Worm (Caenorhabditis elegans) whole organism, L4 larva: ENCODE data around the gene lpr-3.
A peak's percentile ranks its signal among the peaks of the same experiment; 100 is the strongest.

Source experiments
- F44E2.7 ChIP-seq: fragments of 200-800 bp; sonication (Bioruptor generic); IDR thresholded peaks from 2 replicates; pipeline ENCODE4 v2.1.2; 2022; ENCODE audit warnings: missing genetic modification characterization, missing compliant biosample characterization
- T20F7.1 ChIP-seq: fragments of 200-800 bp; sonication (Bioruptor generic); optimal IDR thresholded peaks from 2 replicates; lab custom pipeline; 2018; ENCODE audit warnings: mild to moderate bottlenecking, missing genetic modification characterization, missing compliant biosample characterization
- Y105C5A.15 ChIP-seq: fragments of 200-800 bp; sonication (Bioruptor generic); IDR thresholded peaks from 2 replicates; pipeline ENCODE4 v1.3.6; 2022; ENCODE audit warnings: missing genetic modification characterization, missing compliant biosample characterization
- ceh-20 ChIP-seq: fragments of 200-800 bp; sonication (Bioruptor generic); IDR thresholded peaks from 2 replicates; pipeline ENCODE4 v1.3.6; 2022; ENCODE audit warnings: missing genetic modification reagents, missing genetic modification characterization, missing compliant biosample characterization
- ceh-28 ChIP-seq: fragments of 150-350 bp; optimal IDR thresholded peaks from 2 replicates; lab custom pipeline; 2014; ENCODE audit warnings: missing biosample characterization, missing genetic modification reagents, missing genetic modification characterization
- ceh-32 ChIP-seq: sonication (generic microtip); optimal IDR thresholded peaks from 2 replicates; lab custom pipeline; 2016; ENCODE audit warnings: mild to moderate bottlenecking, missing genetic modification characterization, missing compliant biosample characterization; ENCODE audit not compliant: poor library complexity
- ces-1 ChIP-seq: fragments of 150-350 bp; sonication (generic microtip); optimal IDR thresholded peaks from 4 replicates; lab custom pipeline; 2014; ENCODE audit warnings: missing biosample characterization, missing genetic modification reagents, missing genetic modification characterization
- ctbp-1 ChIP-seq: fragments of 200-800 bp; sonication (Bioruptor generic); IDR thresholded peaks from 2 replicates; pipeline ENCODE4 v1.3.6; 2022; ENCODE audit warnings: missing genetic modification reagents, missing genetic modification characterization, missing compliant biosample characterization
- dpl-1 ChIP-seq: fragments of 150-350 bp; optimal IDR thresholded peaks from 2 replicates; lab custom pipeline; 2014; ENCODE audit warnings: missing biosample characterization, missing genetic modification reagents, missing genetic modification characterization
- duxl-1 ChIP-seq: sonication (generic microtip); optimal IDR thresholded peaks from 2 replicates; lab custom pipeline; 2016; ENCODE audit warnings: mild to moderate bottlenecking, missing genetic modification characterization, moderate library complexity, missing compliant biosample characterization; ENCODE audit not compliant: poor library complexity
- dve-1 ChIP-seq: sonication (generic microtip); optimal IDR thresholded peaks from 2 replicates; lab custom pipeline; 2017; ENCODE audit warnings: antibody characterized with exemption, mild to moderate bottlenecking, missing genetic modification characterization, missing compliant biosample characterization; ENCODE audit not compliant: insufficient read depth
- egl-43 ChIP-seq: fragments of 200-800 bp; sonication (Bioruptor generic); IDR thresholded peaks from 2 replicates; pipeline ENCODE4 v1.3.6; 2022; ENCODE audit warnings: missing genetic modification reagents, missing genetic modification characterization, missing compliant biosample characterization
- fkh-10 ChIP-seq: fragments of 150-350 bp; optimal IDR thresholded peaks from 2 replicates; lab custom pipeline; 2014; ENCODE audit warnings: missing biosample characterization, missing genetic modification reagents, missing genetic modification characterization
- hlh-11 ChIP-seq: fragments of 200-800 bp; sonication (Bioruptor generic); optimal IDR thresholded peaks from 2 replicates; lab custom pipeline; 2018; ENCODE audit warnings: mild to moderate bottlenecking, missing genetic modification characterization, missing compliant biosample characterization
- hlh-30 ChIP-seq: sonication (generic microtip); optimal IDR thresholded peaks from 2 replicates; lab custom pipeline; 2017; ENCODE audit warnings: antibody characterized with exemption, mild to moderate bottlenecking, missing genetic modification characterization, missing compliant biosample characterization; ENCODE audit not compliant: insufficient read depth
- hmg-1.1 ChIP-seq: fragments of 200-800 bp; sonication (Bioruptor generic); IDR thresholded peaks from 2 replicates; pipeline ENCODE4 v1.3.6; 2022; ENCODE audit warnings: missing genetic modification reagents, missing genetic modification characterization, missing compliant biosample characterization
- lin-1 ChIP-seq: fragments of 200-800 bp; sonication (Bioruptor generic); IDR thresholded peaks from 2 replicates; pipeline ENCODE4 v1.3.6; 2022; ENCODE audit warnings: missing genetic modification reagents, missing genetic modification characterization, missing compliant biosample characterization
- lsy-2 ChIP-seq, 2 experiments: fragments of 150-350 bp in 1 of 2; sonication (generic microtip) in 1 of 2; optimal IDR thresholded peaks; 2 replicates each; lab custom pipeline; 2014 to 2017; ENCODE audit warnings: missing biosample characterization in 2 of 2, missing genetic modification characterization in 2 of 2
- mdl-1 ChIP-seq, 2 experiments: fragments of 150-350 bp in 1 of 2; sonication (generic microtip) in 1 of 2; optimal IDR thresholded peaks; 2 replicates each; lab custom pipeline; 2014 to 2017; ENCODE audit warnings: missing biosample characterization in 2 of 2, missing genetic modification characterization in 2 of 2
- mep-1 ChIP-seq: fragments of 150-350 bp; sonication (generic microtip); optimal IDR thresholded peaks from 3 replicates; lab custom pipeline; 2014; ENCODE audit warnings: missing biosample characterization, missing genetic modification characterization
- mxl-2 ChIP-seq: fragments of 200-800 bp; sonication (Bioruptor generic); conservative IDR thresholded peaks from 2 replicates; pipeline ENCODE4 v1.3.6; 2022; ENCODE audit warnings: missing genetic modification reagents, missing genetic modification characterization, missing compliant biosample characterization
- mxl-3 ChIP-seq: fragments of 200-800 bp; sonication (Bioruptor generic); optimal IDR thresholded peaks from 2 replicates; lab custom pipeline; 2018; ENCODE audit warnings: mild to moderate bottlenecking, missing genetic modification characterization, missing compliant biosample characterization
- nhr-25 ChIP-seq: sonication (generic microtip); optimal IDR thresholded peaks from 2 replicates; lab custom pipeline; 2017; ENCODE audit warnings: missing genetic modification characterization, mild to moderate bottlenecking, missing compliant biosample characterization, antibody characterized with exemption, moderate library complexity, borderline replicate concordance; ENCODE audit not compliant: insufficient read depth
- nhr-28 ChIP-seq: fragments of 150-350 bp; optimal IDR thresholded peaks from 2 replicates; lab custom pipeline; 2014; ENCODE audit warnings: missing biosample characterization, missing genetic modification characterization
- nhr-6 ChIP-seq: fragments of 150-350 bp; optimal IDR thresholded peaks from 2 replicates; lab custom pipeline; 2014; ENCODE audit warnings: missing biosample characterization, missing genetic modification characterization
- nhr-76 ChIP-seq: fragments of 150-350 bp; optimal IDR thresholded peaks from 2 replicates; lab custom pipeline; 2014; ENCODE audit warnings: missing biosample characterization, missing genetic modification characterization
- rbr-2 ChIP-seq: sonication (generic microtip); optimal IDR thresholded peaks from 2 replicates; lab custom pipeline; 2016; ENCODE audit warnings: missing genotype, missing genetic modification characterization, missing compliant biosample characterization
- set-16 ChIP-seq: fragments of 200-800 bp; sonication (Bioruptor generic); IDR thresholded peaks from 2 replicates; pipeline ENCODE4 v1.3.6; 2022; ENCODE audit warnings: missing genetic modification reagents, missing genetic modification characterization, missing compliant biosample characterization
- tag-97 ChIP-seq: fragments of 200-800 bp; sonication (Bioruptor generic); IDR thresholded peaks from 2 replicates; pipeline ENCODE4 v1.3.6; 2022; ENCODE audit warnings: missing genetic modification characterization, missing compliant biosample characterization
- unc-130 ChIP-seq: sonication (generic microtip); optimal IDR thresholded peaks from 2 replicates; lab custom pipeline; 2016; ENCODE audit warnings: missing genetic modification reagents, missing genetic modification characterization, missing compliant biosample characterization
- unc-62 ChIP-seq, 3 experiments: fragments of 150-350 bp in 1 of 3; sonication (generic microtip); optimal IDR thresholded peaks in 2 of 3; peaks in 1 of 3; 1 replicate in 1 of 3; 2 replicates in 2 of 3; lab custom pipeline; 2014 to 2017; ENCODE audit warnings: missing biosample characterization in 3 of 3, missing genetic modification characterization in 3 of 3, missing genetic modification reagents in 3 of 3, missing genotype in 1 of 3
- vab-7 ChIP-seq: fragments of 200-800 bp; sonication (Bioruptor generic); IDR thresholded peaks from 2 replicates; pipeline ENCODE4 v1.3.6; 2022; ENCODE audit warnings: missing genetic modification reagents, missing genetic modification characterization, missing compliant biosample characterization

lpr-3 gene

DNA sequence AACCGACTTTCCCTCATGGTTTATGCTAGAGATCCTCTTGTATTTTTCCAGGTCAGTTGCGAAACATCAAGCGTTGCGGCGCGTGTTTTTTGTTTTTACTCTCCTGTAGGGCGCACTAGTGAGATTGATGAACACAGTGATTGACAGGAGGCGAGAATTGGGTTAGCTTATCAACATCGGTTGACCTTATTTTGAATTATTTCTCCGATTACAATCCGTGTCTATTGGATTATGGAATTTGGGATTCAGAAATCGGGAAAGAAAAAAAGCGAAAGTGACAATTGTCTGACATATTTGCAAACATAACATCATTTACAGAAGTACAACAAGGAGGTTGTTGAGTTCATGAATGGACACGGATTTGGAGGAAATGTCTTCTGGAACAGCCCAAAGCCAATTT, 3.7 kb downstream of the lpr-3 start:
- TF ChIP-seq hlh-30 (tag; lab: Kevin White, UChicago) (peak; percentile 1), mxl-3 (GFP tag; lab: Kevin White, UChicago) (peak; percentile 4), duxl-1 (no peak), nhr-28 (tag; lab: Kevin White, UChicago) (peak; percentile 31)

DNA sequence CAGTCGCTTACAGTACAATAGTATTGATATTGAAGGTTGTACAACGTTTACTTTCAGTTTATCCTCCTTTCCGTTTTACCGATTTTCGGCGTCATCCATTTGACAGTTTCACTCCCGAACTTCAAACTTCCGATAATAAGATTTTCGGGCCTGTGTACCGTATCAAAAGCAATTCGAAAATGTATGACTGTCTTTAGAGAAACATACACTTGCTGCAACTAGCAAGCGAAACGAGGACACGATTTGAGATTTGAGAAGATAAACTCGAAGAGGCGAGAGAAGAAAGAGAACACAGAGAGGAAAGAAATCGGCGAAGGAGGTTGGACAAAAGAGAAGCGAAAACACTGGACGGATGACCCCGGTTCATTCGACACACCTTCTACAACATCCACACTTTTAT, 4.7 kb downstream of the lpr-3 start, which contains the start of gene lpr-5:
Gene lpr-5 (plus strand): TSS at position 220 of the 400 bp plus-strand sequence.
- TF ChIP-seq F44E2.7, result no peak

DNA sequence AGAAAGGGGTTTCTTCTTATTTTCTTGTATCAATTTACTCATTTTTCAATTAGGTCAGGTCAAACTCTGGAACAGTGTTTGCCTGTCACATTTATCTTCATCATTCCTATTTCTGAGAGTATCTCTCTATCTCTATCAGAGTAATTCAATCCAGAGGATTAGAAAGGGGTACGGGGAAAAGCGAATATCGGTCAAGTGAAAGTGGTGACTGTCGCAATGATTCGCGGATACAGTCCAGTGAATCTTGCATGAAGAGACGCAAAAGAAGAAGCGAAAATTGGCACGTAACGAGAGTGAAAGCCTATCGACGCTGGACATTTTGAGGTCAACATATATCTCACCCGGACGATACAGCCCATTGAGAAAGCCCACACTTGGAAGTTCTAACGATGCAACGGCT, 7.6 kb downstream of the lpr-3 start, which contains the start of gene lpr-4:
Gene lpr-4 (plus strand): TSS at position 328 of the 400 bp plus-strand sequence.
- peak in 1 of 2 experiments; percentile 91 for TF ChIP-seq unc-62 (GFP tag; optimal IDR thresholded peaks at IDR 0.05 in 1 of 2; lab: Kevin White, UChicago)
- TF ChIP-seq unc-62 (tag; optimal IDR thresholded peaks at IDR 0.05; lab: Kevin White, UChicago), result no peak
- TF ChIP-seq unc-130, result no peak
- TF ChIP-seq lin-1 (GFP tag; lab: Robert Waterston, UW), result no peak
- peak; percentile 34; the same call in 1 of the 2 replicates for TF ChIP-seq egl-43 (GFP tag; lab: Robert Waterston, UW)
- no peak for TF ChIP-seq nhr-25 (tag; lab: Kevin White, UChicago)
- TF ChIP-seq ceh-32 (tag; lab: Kevin White, UChicago), result no peak
- TF ChIP-seq set-16 (GFP tag; lab: Robert Waterston, UW), result no peak
- TF ChIP-seq hlh-11 (tag; lab: Kevin White, UChicago), result peak; percentile 52
- peak; percentile 19 for TF ChIP-seq nhr-28 (tag; lab: Kevin White, UChicago)

- no peak for TF ChIP-seq nhr-76 (tag; lab: Kevin White, UChicago)
- TF ChIP-seq, all 104 proteins: peak for 0
These were observed 10.1 kb downstream of the lpr-3 start for ce11 chrX:11067256-11067655.

ce11 chrX:11068334-11068733, 11.1 kb downstream of the lpr-3 start, which contains the start of gene apt-9:
TSS of gene apt-9 (plus strand) at chrX:11068527.
- TF ChIP-seq rbr-2 (tag; lab: Kevin White, UChicago), result peak; percentile 54
- no peak for TF ChIP-seq T20F7.1 (GFP tag; lab: Kevin White, UChicago)
- TF ChIP-seq set-16 (GFP tag; lab: Robert Waterston, UW), result peak; percentile 17; the same call in 1 of the 2 replicates
- peak; percentile 43; the same call in 1 of the 2 replicates for TF ChIP-seq ceh-20 (GFP tag; lab: Robert Waterston, UW)
- peak in 1 of 2 experiments; percentile 26 for TF ChIP-seq mdl-1 (tag; optimal IDR thresholded peaks at IDR 0.05; lab: Kevin White, UChicago)
- no peak for TF ChIP-seq nhr-6 (tag; lab: Kevin White, UChicago)
- TF ChIP-seq dpl-1 (GFP tag; lab: Kevin White, UChicago), result no peak
- TF ChIP-seq ces-1 (GFP tag; lab: Kevin White, UChicago), result no peak
- peak; percentile 51; the same call in 1 of the 2 replicates for TF ChIP-seq ctbp-1 (GFP tag; lab: Robert Waterston, UW)
- no peak for TF ChIP-seq mxl-2 (GFP tag; lab: Robert Waterston, UW)
- TF ChIP-seq Y105C5A.15, result no peak
- TF ChIP-seq hmg-1.1 (GFP tag; lab: Robert Waterston, UW), result peak; percentile 64; the same call in 1 of the 2 replicates
- no peak for TF ChIP-seq tag-97
- TF ChIP-seq lsy-2 (tag; optimal IDR thresholded peaks at IDR 0.05; lab: Kevin White, UChicago), result peak in 1 of 2 experiments; percentile 50
- TF ChIP-seq mep-1 (tag; lab: Kevin White, UChicago), result peak; percentile 47
- peak; percentile 58 for TF ChIP-seq fkh-10 (GFP tag; lab: Kevin White, UChicago)
- TF ChIP-seq vab-7, result 0 out of 2 replicates have a peak, but pooled peaks have one; percentile 18
- no peak for TF ChIP-seq dve-1
- peak; percentile 16 for TF ChIP-seq ceh-28 (tag; lab: Kevin White, UChicago)
- peak in 1 of 2 experiments; percentile 92 for TF ChIP-seq unc-62 (GFP tag; optimal IDR thresholded peaks at IDR 0.05 in 1 of 2; lab: Kevin White, UChicago)
- TF ChIP-seq unc-62 (tag; optimal IDR thresholded peaks at IDR 0.05; lab: Kevin White, UChicago), result no peak
- TF ChIP-seq duxl-1, result no peak
